Worm (Caenorhabditis elegans): ENCODE measurements around the gene nspb-1.
A peak's percentile ranks its signal among the peaks of the same experiment; 100 is the strongest.

The nspb-1 gene

DNA sequence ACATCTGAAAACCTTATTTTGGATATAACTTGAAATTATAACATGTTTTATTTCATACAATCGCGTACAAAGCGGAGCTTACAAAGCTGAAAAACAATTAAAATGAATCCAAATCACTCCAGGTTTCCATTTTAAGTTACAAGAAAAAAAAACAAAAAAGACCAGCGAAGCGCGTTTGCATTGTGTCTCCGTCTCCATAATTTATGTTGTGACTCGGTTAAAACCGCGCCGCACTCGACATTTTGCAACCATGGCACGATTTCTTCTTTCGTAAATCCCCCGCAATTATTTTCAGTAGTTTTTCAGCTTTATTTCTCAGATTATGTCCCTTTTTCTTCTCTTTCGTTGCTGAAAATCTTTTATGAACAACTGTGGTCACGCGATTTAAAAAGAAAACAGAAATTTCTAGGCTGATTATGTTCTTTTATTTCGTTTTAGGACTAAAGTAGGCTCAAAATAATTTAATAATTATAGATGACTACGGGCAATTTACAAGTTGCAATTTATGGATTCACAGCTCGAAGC is 5.5 kb downstream of the nspb-1 start, which contains the start of the genes F38A5.2 and dnj-11 (continued):
- no peak for TF ChIP-seq daf-16 (GFP tag; optimal IDR thresholded peaks at IDR 0.05)
- peak; percentile 23 for TF ChIP-seq daf-16 (tag; optimal IDR thresholded peaks at IDR 0.05)
- no peak for TF ChIP-seq zfp-3 (GFP tag; conservative IDR thresholded peaks at IDR 0.05)
- TF ChIP-seq F44E2.7 (GFP tag; IDR thresholded peaks at IDR 0.05), result no peak
- TF ChIP-seq unc-130 (GFP tag; optimal IDR thresholded peaks at IDR 0.05), result peak; percentile 46
- TF ChIP-seq egl-27 (tag; optimal IDR thresholded peaks at IDR 0.05), result no peak
- TF ChIP-seq ceh-44 (GFP tag; IDR thresholded peaks at IDR 0.05), result no peak
- TF ChIP-seq mes-2 (tag; optimal IDR thresholded peaks at IDR 0.05; ENCODE audit: poor library complexity, severe bottlenecking), result peak; percentile 89
- TF ChIP-seq nhr-111 (GFP tag; optimal IDR thresholded peaks at IDR 0.05), result no peak
- TF ChIP-seq nhr-237 (tag; optimal IDR thresholded peaks at IDR 0.05), result no peak
- no peak for TF ChIP-seq lin-29 (GFP tag; IDR thresholded peaks at IDR 0.05)
- TF ChIP-seq daf-19 (GFP tag; conservative IDR thresholded peaks at IDR 0.05), result no peak
- TF ChIP-seq aly-2 (tag; optimal IDR thresholded peaks at IDR 0.05), result no peak
- TF ChIP-seq daf-12 (tag; optimal IDR thresholded peaks at IDR 0.05), result no peak
- 0 out of 2 replicates have a peak, but pooled peaks have one; percentile 41 for TF ChIP-seq hmg-1.1 (GFP tag; IDR thresholded peaks at IDR 0.05)
- TF ChIP-seq nhr-25 (tag; optimal IDR thresholded peaks at IDR 0.05; ENCODE audit: borderline replicate concordance, insufficient read depth), result no peak
- no peak for TF ChIP-seq nhr-76 (tag; optimal IDR thresholded peaks at IDR 0.05)
- TF ChIP-seq ces-1 (GFP tag; optimal IDR thresholded peaks at IDR 0.05), result no peak
- TF ChIP-seq aha-1 (tag), result peak; percentile 95
- TF ChIP-seq ztf-11 (tag; optimal IDR thresholded peaks at IDR 0.05), result no peak
- TF ChIP-seq F37D6.2 (tag; optimal IDR thresholded peaks at IDR 0.05), result no peak
- peak; percentile 31; the same call in 1 of the 2 replicates for TF ChIP-seq ceh-20 (GFP tag; IDR thresholded peaks at IDR 0.05)
- TF ChIP-seq pqm-1 (tag; optimal IDR thresholded peaks at IDR 0.05), result no peak
- TF ChIP-seq Y5F2A.4 (GFP tag; optimal IDR thresholded peaks at IDR 0.05), result no peak
- TF ChIP-seq nhr-6 (tag; optimal IDR thresholded peaks at IDR 0.05), result peak; percentile 82
- TF ChIP-seq nhr-102 (tag; optimal IDR thresholded peaks at IDR 0.05), result no peak
- TF ChIP-seq mxl-3 (GFP tag; optimal IDR thresholded peaks at IDR 0.05), result no peak
- TF ChIP-seq zip-2 (tag; optimal IDR thresholded peaks at IDR 0.05), result no peak
- no peak for TF ChIP-seq ceh-62 (tag; optimal IDR thresholded peaks at IDR 0.05)
- peak; percentile 83 for TF ChIP-seq dve-1 (tag; optimal IDR thresholded peaks at IDR 0.05; ENCODE audit: insufficient read depth)
- peak; percentile 80 for TF ChIP-seq dpl-1 (GFP tag; optimal IDR thresholded peaks at IDR 0.05)
- no peak for TF ChIP-seq dmd-8 (GFP tag; IDR thresholded peaks at IDR 0.05)
- TF ChIP-seq lin-38 (GFP tag; IDR thresholded peaks at IDR 0.05), result peak; percentile 97
- TF ChIP-seq ztf-7 (tag; optimal IDR thresholded peaks at IDR 0.05), result no peak
- no peak for TF ChIP-seq lim-7 (GFP tag; IDR thresholded peaks at IDR 0.05)
- no peak for TF ChIP-seq nhr-48 (tag; optimal IDR thresholded peaks at IDR 0.05)
- no peak for TF ChIP-seq ceh-32 (tag; optimal IDR thresholded peaks at IDR 0.05; ENCODE audit: poor library complexity)
- TF ChIP-seq spr-3 (GFP tag; optimal IDR thresholded peaks at IDR 0.05), result no peak
- TF ChIP-seq snpc-1.2 (GFP tag; IDR thresholded peaks at IDR 0.05), result peak; percentile 66
- peak in 1 of 2 experiments; percentile 55 for TF ChIP-seq hif-1 (tag; optimal IDR thresholded peaks at IDR 0.05)
- peak; percentile 50 for TF ChIP-seq nhr-11 (tag; optimal IDR thresholded peaks at IDR 0.05)
- peak; percentile 70 for TF ChIP-seq hlh-30 (tag; optimal IDR thresholded peaks at IDR 0.05; ENCODE audit: insufficient read depth)
- TF ChIP-seq duxl-1 (tag; optimal IDR thresholded peaks at IDR 0.05; ENCODE audit: poor library complexity), result peak; percentile 26
- TF ChIP-seq saeg-2 (GFP tag; IDR thresholded peaks at IDR 0.05), result no peak
- no peak for TF ChIP-seq egl-43 (GFP tag; IDR thresholded peaks at IDR 0.05)
- no peak for TF ChIP-seq lin-39 (tag; optimal IDR thresholded peaks at IDR 0.05)
- TF ChIP-seq sdz-12 (GFP tag; optimal IDR thresholded peaks at IDR 0.05), result no peak
- TF ChIP-seq zag-1 (tag; optimal IDR thresholded peaks at IDR 0.05), result no peak
- no peak for TF ChIP-seq R02D3.7 (tag; optimal IDR thresholded peaks at IDR 0.05)
- no peak for TF ChIP-seq ama-1 (optimal IDR thresholded peaks at IDR 0.05)
- TF ChIP-seq zip-11 (GFP tag; IDR thresholded peaks at IDR 0.05), result no peak
- TF ChIP-seq tag-97 (GFP tag; IDR thresholded peaks at IDR 0.05), result no peak

Data from whole organism, L4 larva.